Fruit fly (Drosophila melanogaster) whole organism, adult: ENCODE data around the gene CG31776.

ENCODE experiments used
- CG11617 ChIP-seq: fragments of 200-800 bp; sonication (Bioruptor generic); optimal IDR thresholded peaks from 2 replicates; lab custom pipeline; 2017; ENCODE audit warnings: mild to moderate bottlenecking, missing biosample characterization, missing genetic modification reagents, missing genetic modification characterization
- CG1620 ChIP-seq: fragments of 200-800 bp; sonication (Bioruptor generic); optimal IDR thresholded peaks from 2 replicates; lab custom pipeline; 2016; ENCODE audit warnings: missing biosample characterization, missing genetic modification characterization
- CG5204 ChIP-seq: fragments of 200-800 bp; sonication (Bioruptor generic); optimal IDR thresholded peaks from 2 replicates; lab custom pipeline; 2016; ENCODE audit warnings: missing biosample characterization, missing genetic modification characterization
- cnc ChIP-seq, 2 experiments: fragments of >200 bp; optimal IDR thresholded peaks; 2 replicates each; lab custom pipeline; 2017
- kay ChIP-seq: fragments of 200-800 bp; sonication (Bioruptor generic); peaks from one replicate; lab custom pipeline; 2016; ENCODE audit warnings: missing biosample characterization, missing genetic modification characterization, borderline replicate concordance
- tj ChIP-seq: fragments of 200-800 bp; sonication (Bioruptor generic); optimal IDR thresholded peaks from 3 replicates; lab custom pipeline; 2017; ENCODE audit warnings: missing biosample characterization, mild to moderate bottlenecking, missing genetic modification characterization, moderate library complexity
- toe ChIP-seq: fragments of 200-800 bp; sonication (Bioruptor generic); optimal IDR thresholded peaks from 2 replicates; lab custom pipeline; 2016; ENCODE audit warnings: missing biosample characterization, missing genetic modification characterization

DNA sequence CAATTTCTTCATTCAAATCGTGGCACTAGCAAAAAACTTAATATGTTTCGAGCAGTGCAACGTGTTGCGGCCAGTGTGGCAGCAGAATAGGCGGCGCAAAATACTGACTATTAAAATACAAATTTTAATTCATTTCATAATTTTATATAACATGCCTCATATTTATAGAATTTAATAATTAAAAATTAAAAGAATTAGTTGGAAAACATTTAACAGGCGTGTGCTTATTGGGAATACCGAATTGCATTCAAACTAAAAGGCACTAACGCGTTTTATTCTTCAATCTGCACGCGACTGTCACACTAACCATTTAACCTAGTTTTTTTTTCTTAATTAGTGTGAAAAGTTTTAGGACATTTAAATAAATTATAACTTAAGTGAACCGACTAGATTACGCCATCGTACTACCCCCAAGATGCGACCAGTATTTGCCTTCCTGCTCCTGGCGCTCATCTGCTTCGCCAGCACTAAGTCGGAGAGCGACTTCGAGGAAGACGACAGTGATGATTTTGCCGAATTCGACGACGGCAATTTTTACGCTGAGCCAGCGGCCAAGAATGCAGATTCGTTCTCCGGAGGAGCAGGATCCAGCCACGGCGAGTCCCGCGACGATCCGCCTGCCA lies 44.7 kb downstream of the CG31776 start, which contains the start of the genes LeuRS and CG17593:
- no peak for TF ChIP-seq toe
- no peak for TF ChIP-seq CG1620 (GFP tag; lab: Kevin White, UChicago)
- TF ChIP-seq CG5204 (GFP tag; lab: Kevin White, UChicago): no peak
- TF ChIP-seq tj: peak; percentile 50
- TF ChIP-seq cnc (optimal IDR thresholded peaks at IDR 0.05; lab: Kevin White, UChicago): no peak
- peak; percentile 76 for TF ChIP-seq kay (GFP tag; lab: Kevin White, UChicago)
- no peak for TF ChIP-seq CG11617 (GFP tag; lab: Kevin White, UChicago)
